Worm (Caenorhabditis elegans) whole organism, L3 larva: ENCODE results near the gene F59A6.4.

ENCODE experiments used
- ZK546.5 ChIP-seq: sonication (generic microtip); optimal IDR thresholded peaks from 2 replicates; lab custom pipeline; 2017; ENCODE audit warnings: missing biosample characterization, missing genetic modification characterization
- aly-2 ChIP-seq: fragments of 150-350 bp; optimal IDR thresholded peaks from 2 replicates; lab custom pipeline; 2014; ENCODE audit warnings: missing biosample characterization, missing genetic modification characterization
- ama-1 ChIP-seq: fragments of 150-350 bp; optimal IDR thresholded peaks from 2 replicates; lab custom pipeline; 2018
- ceh-28 ChIP-seq: fragments of 150-350 bp; optimal IDR thresholded peaks from 2 replicates; lab custom pipeline; 2014; ENCODE audit warnings: missing biosample characterization, missing genetic modification reagents, missing genetic modification characterization
- ceh-82 ChIP-seq: fragments of 150-350 bp; optimal IDR thresholded peaks from 2 replicates; lab custom pipeline; 2014; ENCODE audit warnings: missing biosample characterization, missing genetic modification characterization
- ceh-9 ChIP-seq: sonication (generic microtip); optimal IDR thresholded peaks from 2 replicates; lab custom pipeline; 2018; ENCODE audit warnings: missing biosample characterization, missing genetic modification characterization
- egl-5 ChIP-seq: fragments of 150-350 bp; optimal IDR thresholded peaks from 2 replicates; lab custom pipeline; 2017; ENCODE audit warnings: missing biosample characterization, missing genetic modification reagents, missing genetic modification characterization, inconsistent platforms
- elt-1 ChIP-seq: fragments of 150-350 bp; optimal IDR thresholded peaks from 2 replicates; lab custom pipeline; 2014; ENCODE audit warnings: missing biosample characterization, missing genetic modification characterization
- elt-2 ChIP-seq: sonication (generic microtip); optimal IDR thresholded peaks from 2 replicates; lab custom pipeline; 2016; ENCODE audit warnings: missing genetic modification reagents, mild to moderate bottlenecking, missing genetic modification characterization, missing compliant biosample characterization
- fkh-10 ChIP-seq: sonication (generic microtip); optimal IDR thresholded peaks from 2 replicates; lab custom pipeline; 2017; ENCODE audit warnings: missing biosample characterization, missing genetic modification reagents, missing genetic modification characterization
- fos-1 ChIP-seq: fragments of 150-350 bp; optimal IDR thresholded peaks from 2 replicates; lab custom pipeline; 2014; ENCODE audit warnings: missing biosample characterization, missing genetic modification characterization
- hmg-11 ChIP-seq: sonication (generic microtip); optimal IDR thresholded peaks from 2 replicates; lab custom pipeline; 2016; ENCODE audit warnings: missing genetic modification characterization, missing compliant biosample characterization
- jun-1 ChIP-seq: fragments of 150-350 bp; optimal IDR thresholded peaks from 2 replicates; lab custom pipeline; 2014; ENCODE audit warnings: missing biosample characterization, missing genetic modification reagents, missing genetic modification characterization
- lin-15B ChIP-seq: fragments of 150-350 bp; optimal IDR thresholded peaks from 2 replicates; lab custom pipeline; 2014; ENCODE audit warnings: missing biosample characterization, missing genetic modification characterization
- mdl-1 ChIP-seq: fragments of 150-350 bp; optimal IDR thresholded peaks from 2 replicates; lab custom pipeline; 2014; ENCODE audit warnings: missing biosample characterization, missing genetic modification characterization
- mml-1 ChIP-seq: fragments of 150-350 bp; sonication (generic microtip); optimal IDR thresholded peaks from 3 replicates; lab custom pipeline; 2014; ENCODE audit warnings: missing biosample characterization, missing genetic modification characterization
- nfya-1 ChIP-seq: sonication (generic microtip); optimal IDR thresholded peaks from 2 replicates; lab custom pipeline; 2017; ENCODE audit warnings: missing genetic modification characterization, mild to moderate bottlenecking, missing compliant biosample characterization, antibody characterized with exemption, moderate library complexity; ENCODE audit not compliant: insufficient read depth
- nhr-23 ChIP-seq: fragments of 150-350 bp; optimal IDR thresholded peaks from 2 replicates; lab custom pipeline; 2014; ENCODE audit warnings: missing biosample characterization, missing genetic modification reagents, missing genetic modification characterization
- nhr-25 ChIP-seq: sonication (generic microtip); optimal IDR thresholded peaks from 2 replicates; lab custom pipeline; 2017; ENCODE audit warnings: missing biosample characterization, missing genetic modification characterization
- nhr-28 ChIP-seq: fragments of 150-350 bp; optimal IDR thresholded peaks from 2 replicates; lab custom pipeline; 2014; ENCODE audit warnings: missing biosample characterization, missing genetic modification characterization
- nhr-43 ChIP-seq: sonication (generic microtip); optimal IDR thresholded peaks from 2 replicates; lab custom pipeline; 2016; ENCODE audit warnings: mild to moderate bottlenecking, missing genetic modification characterization, missing compliant biosample characterization; ENCODE audit not compliant: poor library complexity, severe bottlenecking
- nhr-67 ChIP-seq: fragments of 150-350 bp; optimal IDR thresholded peaks from 2 replicates; lab custom pipeline; 2014; ENCODE audit warnings: missing biosample characterization, missing genetic modification characterization
- nhr-76 ChIP-seq: fragments of 150-350 bp; sonication (generic microtip); optimal IDR thresholded peaks from 5 replicates; lab custom pipeline; 2014; ENCODE audit warnings: missing biosample characterization, missing genetic modification characterization
- pha-4 ChIP-seq: fragments of 150-350 bp; optimal IDR thresholded peaks from 2 replicates; lab custom pipeline; 2014; ENCODE audit warnings: missing biosample characterization, missing genetic modification reagents, missing genetic modification characterization
- pqm-1 ChIP-seq: fragments of 150-350 bp; optimal IDR thresholded peaks from 2 replicates; lab custom pipeline; 2017; ENCODE audit warnings: missing biosample characterization, missing genetic modification characterization, inconsistent platforms
- sea-2 ChIP-seq: fragments of 150-350 bp; sonication (generic microtip); optimal IDR thresholded peaks from 4 replicates; lab custom pipeline; 2014; ENCODE audit warnings: missing biosample characterization, missing genetic modification reagents, missing genetic modification characterization
- skn-1 ChIP-seq: fragments of 150-350 bp; optimal IDR thresholded peaks from 2 replicates; lab custom pipeline; 2014; ENCODE audit warnings: missing biosample characterization, missing genetic modification characterization
- snpc-4 ChIP-seq: fragments of 150-350 bp; optimal IDR thresholded peaks from 2 replicates; lab custom pipeline; 2014; ENCODE audit warnings: missing biosample characterization, missing genetic modification characterization
- unc-62 ChIP-seq: fragments of 150-350 bp; sonication (generic microtip); optimal IDR thresholded peaks from 4 replicates; lab custom pipeline; 2014; ENCODE audit warnings: missing biosample characterization, missing genetic modification reagents, missing genetic modification characterization
- ztf-4 ChIP-seq: fragments of 150-350 bp; optimal IDR thresholded peaks from 2 replicates; lab custom pipeline; 2014; ENCODE audit warnings: missing biosample characterization, missing genetic modification characterization

The F59A6.4 gene

ce11 chrII:4987257-4987656, 17.6 kb upstream of the F59A6.4 start:
- no peak for TF ChIP-seq mml-1 (tag; lab: Kevin White, UChicago)
- no peak for TF ChIP-seq jun-1 (tag; lab: Kevin White, UChicago)

- no peak for TF ChIP-seq skn-1
These were observed 15.1 kb upstream of the F59A6.4 start, which contains the start of gene T27F7.12 for ce11 chrII:4989802-4990201. T27F7.12 (plus strand) TSS chrII:4990102.

DNA sequence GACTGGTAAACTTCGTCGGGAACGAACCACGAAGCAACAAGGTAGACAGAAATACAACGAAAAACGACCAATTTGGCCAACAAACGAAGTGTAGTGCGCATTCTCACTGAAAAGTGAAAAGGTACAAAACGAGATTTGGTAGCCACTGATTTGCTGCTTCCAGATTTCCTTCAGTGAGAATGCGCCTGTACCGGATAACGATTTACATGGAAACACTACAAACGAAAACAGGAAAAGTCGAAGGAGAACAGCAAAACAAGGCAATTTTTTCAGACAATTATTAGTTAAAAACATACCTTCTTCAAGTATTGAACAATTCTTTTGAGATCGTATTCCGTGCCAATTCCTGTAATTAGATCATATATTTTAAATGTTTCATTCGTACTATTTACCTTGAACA, 11.9 kb upstream of the F59A6.4 start, which contains the start of gene pigb-1:
Gene pigb-1 (minus strand): TSS at position 101 of the 400 bp plus-strand sequence.
- TF ChIP-seq ztf-4 (tag; lab: Kevin White, UChicago) (no peak), nhr-67 (tag; lab: Kevin White, UChicago) (no peak), lin-15B (no peak), ceh-82 (tag; lab: Kevin White, UChicago) (no peak), fkh-10 (GFP tag; lab: Kevin White, UChicago) (no peak), nhr-43 (tag; lab: Kevin White, UChicago) (no peak), egl-5 (tag; lab: Kevin White, UChicago) (no peak), unc-62 (no peak)

DNA sequence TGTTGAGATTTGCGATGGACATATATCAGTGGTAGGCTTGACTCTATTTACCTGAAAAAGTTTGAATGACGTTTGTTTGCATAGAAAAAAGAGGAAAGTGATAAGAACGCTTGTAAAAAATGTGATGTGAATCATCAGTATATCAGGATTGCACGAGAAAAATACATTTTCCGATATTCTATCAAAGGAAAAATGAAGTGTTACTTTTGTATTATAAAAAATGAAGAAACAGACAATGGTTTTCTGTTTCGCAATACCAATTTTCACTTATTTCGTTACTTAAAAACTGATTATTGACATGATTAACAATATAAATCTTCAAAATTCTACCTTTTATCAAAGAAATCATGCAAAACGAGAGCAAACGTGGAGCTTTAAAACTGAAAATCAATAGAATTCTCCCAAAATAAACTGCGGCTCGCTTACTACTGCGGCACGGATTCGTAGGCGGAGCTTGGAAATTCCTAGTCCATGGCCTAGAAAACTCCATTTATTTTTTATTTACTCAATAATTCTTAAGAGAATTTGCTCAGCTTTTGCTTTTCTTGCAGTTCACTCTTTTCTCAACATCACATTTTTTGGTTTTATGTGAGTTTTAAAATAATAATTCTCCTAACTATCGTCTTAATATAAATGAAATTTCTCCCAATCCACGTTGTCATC, 11.2 kb upstream of the F59A6.4 start, which contains the start of the genes eif-1 and vps-24:
Gene eif-1 (minus strand): TSS at position 51 of the 663 bp plus-strand sequence.
Gene vps-24 (plus strand): TSS at position 469 of the 663 bp plus-strand sequence.
- peak; percentile 80 for TF ChIP-seq hmg-11 (tag; lab: Kevin White, UChicago)
- TF ChIP-seq ZK546.5 (tag; lab: Kevin White, UChicago): no peak
- TF ChIP-seq pha-4 (tag; lab: Kevin White, UChicago): peak; percentile 64
- peak; percentile 73 for TF ChIP-seq lin-15B
- peak; percentile 38 for TF ChIP-seq elt-2 (tag; lab: Kevin White, UChicago)
- TF ChIP-seq nhr-25 (tag; lab: Kevin White, UChicago): peak; percentile 35
- peak; percentile 74 for TF ChIP-seq snpc-4 (tag; lab: Kevin White, UChicago)
- TF ChIP-seq nhr-76 (tag; lab: Kevin White, UChicago): no peak
- peak; percentile 70 for TF ChIP-seq nfya-1 (tag; lab: Kevin White, UChicago)
- TF ChIP-seq mml-1 (tag; lab: Kevin White, UChicago): no peak
- TF ChIP-seq elt-1 (tag; lab: Kevin White, UChicago): no peak
- TF ChIP-seq ama-1 (lab: Kevin White, UChicago): no peak

- TF ChIP-seq fkh-10 (GFP tag; lab: Kevin White, UChicago) (no peak), pha-4 (tag; lab: Kevin White, UChicago) (peak; percentile 5), nfya-1 (tag; lab: Kevin White, UChicago) (peak; percentile 3), nhr-25 (tag; lab: Kevin White, UChicago) (peak; percentile 1)
These were observed 9.9 kb upstream of the F59A6.4 start, which contains the start of gene rnh-1.0 for ce11 chrII:4994939-4995338. rnh-1.0 (plus strand) TSS chrII:4995327.

ce11 chrII:4998657-4999056, 6.2 kb upstream of the F59A6.4 start, which contains the start of gene F59A6.11:
F59A6.11 (minus strand) TSS chrII:4998757.
- TF ChIP-seq sea-2 (GFP tag; lab: Kevin White, UChicago) (no peak), mdl-1 (no peak), ceh-9 (tag; lab: Kevin White, UChicago) (no peak), pqm-1 (tag; lab: Kevin White, UChicago) (no peak), elt-1 (tag; lab: Kevin White, UChicago) (no peak), lin-15B (no peak), unc-62 (no peak), fos-1 (no peak), ztf-4 (tag; lab: Kevin White, UChicago) (no peak), nhr-43 (tag; lab: Kevin White, UChicago) (no peak), nhr-23 (tag; lab: Kevin White, UChicago) (no peak), nhr-28 (tag; lab: Kevin White, UChicago) (no peak), ceh-28 (tag; lab: Kevin White, UChicago) (no peak), nhr-25 (tag; lab: Kevin White, UChicago) (no peak), skn-1 (no peak), elt-2 (tag; lab: Kevin White, UChicago) (no peak), ama-1 (lab: Kevin White, UChicago) (no peak), aly-2 (tag; lab: Kevin White, UChicago) (no peak), mml-1 (tag; lab: Kevin White, UChicago) (no peak), nhr-76 (tag; lab: Kevin White, UChicago) (no peak)
